Fruit fly (Drosophila melanogaster) whole organism, embryonic: ENCODE results near the gene ham.
A peak's percentile ranks its signal among the peaks of the same experiment; 100 is the strongest.

ENCODE experiments used
- Blimp-1 ChIP-seq: fragments of 200-800 bp; sonication (Bioruptor generic); optimal IDR thresholded peaks from 3 replicates; lab custom pipeline; 2018; ENCODE audit warnings: missing biosample characterization, missing genetic modification characterization, mild to moderate bottlenecking, moderate library complexity, missing genetic modification reagents
- Bteb2 ChIP-seq: fragments of 200-800 bp; sonication (Bioruptor generic); optimal IDR thresholded peaks from 2 replicates; lab custom pipeline; 2016; ENCODE audit warnings: missing biosample characterization, missing genetic modification characterization
- CG10209 ChIP-seq: fragments of 200-800 bp; sonication (Bioruptor generic); optimal IDR thresholded peaks from 3 replicates; lab custom pipeline; 2017; ENCODE audit warnings: missing biosample characterization, mild to moderate bottlenecking, missing genetic modification characterization, missing genetic modification reagents
- CG10267 ChIP-seq: fragments of 200-800 bp; sonication (Bioruptor generic); optimal IDR thresholded peaks from 2 replicates; lab custom pipeline; 2018; ENCODE audit warnings: missing biosample characterization, mild to moderate bottlenecking, missing genetic modification characterization, moderate library complexity
- CG10979 ChIP-seq: fragments of 200-800 bp; sonication (Bioruptor generic); optimal IDR thresholded peaks from 2 replicates; lab custom pipeline; 2018; ENCODE audit warnings: missing biosample characterization, mild to moderate bottlenecking, missing genetic modification characterization, moderate library complexity
- CG11695 ChIP-seq: fragments of 200-800 bp; sonication (Bioruptor generic); IDR thresholded peaks from 3 replicates; pipeline ENCODE4 v1.3.6; 2022; ENCODE audit warnings: missing biosample characterization, missing genetic modification characterization
- CG11723 ChIP-seq: fragments of 200-800 bp; sonication (Bioruptor generic); optimal IDR thresholded peaks from 2 replicates; lab custom pipeline; 2017; ENCODE audit warnings: missing biosample characterization, mild to moderate bottlenecking, missing genetic modification characterization
- CG1233 ChIP-seq: fragments of 200-800 bp; sonication (Bioruptor generic); optimal IDR thresholded peaks from 4 replicates; lab custom pipeline; 2018; ENCODE audit warnings: missing biosample characterization, mild to moderate bottlenecking, missing genetic modification characterization
- CG13624 ChIP-seq: fragments of 200-800 bp; sonication (Bioruptor generic); optimal IDR thresholded peaks from 2 replicates; lab custom pipeline; 2016; ENCODE audit warnings: missing biosample characterization, missing genetic modification characterization
- CG14050 ChIP-seq: fragments of 200-800 bp; sonication (Bioruptor generic); IDR thresholded peaks from 3 replicates; pipeline ENCODE4 v1.3.6; 2022; ENCODE audit warnings: missing biosample characterization, missing genetic modification characterization
- CG15601 ChIP-seq: fragments of 200-800 bp; sonication (Bioruptor generic); optimal IDR thresholded peaks from 3 replicates; lab custom pipeline; 2019; ENCODE audit warnings: missing biosample characterization, mild to moderate bottlenecking, missing genetic modification characterization, moderate library complexity
- CG17186 ChIP-seq: fragments of 200-800 bp; sonication (Bioruptor generic); optimal IDR thresholded peaks from 3 replicates; lab custom pipeline; 2017; ENCODE audit warnings: missing biosample characterization, missing genetic modification reagents, missing genetic modification characterization
- CG17385 ChIP-seq: fragments of 200-800 bp; sonication (Bioruptor generic); optimal IDR thresholded peaks from 3 replicates; lab custom pipeline; 2018; ENCODE audit warnings: missing biosample characterization, mild to moderate bottlenecking, missing genetic modification characterization
- CG17829 ChIP-seq: fragments of 200-800 bp; optimal IDR thresholded peaks from 2 replicates; lab custom pipeline; 2019; ENCODE audit warnings: missing biosample characterization, mild to moderate bottlenecking, missing genetic modification characterization, moderate library complexity
- CG31388 ChIP-seq: fragments of 200-800 bp; sonication (Bioruptor generic); optimal IDR thresholded peaks from 2 replicates; lab custom pipeline; 2016; ENCODE audit warnings: missing biosample characterization, missing genetic modification characterization
- CG32772 ChIP-seq: fragments of 200-800 bp; sonication (Bioruptor generic); IDR thresholded peaks from 2 replicates; pipeline ENCODE4 v1.3.6; 2022; ENCODE audit warnings: missing biosample characterization, missing genetic modification characterization
- CG34422 ChIP-seq: fragments of 200-800 bp; sonication (Bioruptor generic); IDR thresholded peaks from 3 replicates; pipeline ENCODE4 v1.3.6; 2022; ENCODE audit warnings: missing biosample characterization, missing genetic modification characterization
- CG6765 ChIP-seq: fragments of 200-800 bp; sonication (Bioruptor generic); optimal IDR thresholded peaks from 3 replicates; lab custom pipeline; 2017; ENCODE audit warnings: missing biosample characterization, mild to moderate bottlenecking, missing genetic modification characterization
- CG7271 ChIP-seq: fragments of 200-800 bp; sonication (Bioruptor generic); optimal IDR thresholded peaks from 2 replicates; lab custom pipeline; 2018; ENCODE audit warnings: missing biosample characterization, mild to moderate bottlenecking, missing genetic modification characterization, moderate library complexity
- CG8478 ChIP-seq: fragments of >200 bp; optimal IDR thresholded peaks from 2 replicates; lab custom pipeline; 2018
- CG8765 ChIP-seq: fragments of 200-800 bp; sonication (Bioruptor generic); IDR thresholded peaks from 2 replicates; pipeline ENCODE4 v1.3.6; 2022; ENCODE audit warnings: missing biosample characterization, missing genetic modification characterization
- CG9797 ChIP-seq: fragments of 200-800 bp; sonication (Bioruptor generic); optimal IDR thresholded peaks from 3 replicates; lab custom pipeline; 2018; ENCODE audit warnings: missing biosample characterization, mild to moderate bottlenecking, missing genetic modification characterization
- CG9932 ChIP-seq: fragments of 200-800 bp; sonication (Bioruptor generic); IDR thresholded peaks from 2 replicates; pipeline ENCODE4 v1.3.6; 2022; ENCODE audit warnings: missing biosample characterization, missing genetic modification characterization
- CHES-1-like ChIP-seq: fragments of 200-800 bp; sonication (Bioruptor generic); optimal IDR thresholded peaks from 2 replicates; lab custom pipeline; 2016; ENCODE audit warnings: missing biosample characterization, missing genetic modification characterization
- D ChIP-seq, 2 experiments: fragments of 200-800 bp in 1 of 2; fragments of >200 bp in 1 of 2; sonication (Bioruptor generic) in 1 of 2; optimal IDR thresholded peaks; 2 replicates in 1 of 2; 3 replicates in 1 of 2; lab custom pipeline; 2017; ENCODE audit warnings: mild to moderate bottlenecking in 1 of 2, missing biosample characterization in 1 of 2, missing genetic modification characterization in 1 of 2, missing genetic modification reagents in 1 of 2
- Dbx ChIP-seq: fragments of 200-800 bp; sonication (Bioruptor generic); IDR thresholded peaks from 3 replicates; pipeline ENCODE4 v1.3.6; 2022; ENCODE audit warnings: missing biosample characterization, missing genetic modification characterization
- GATAe ChIP-seq: fragments of 200-800 bp; sonication (Bioruptor generic); conservative IDR thresholded peaks from 2 replicates; pipeline ENCODE4 v1.3.6; 2022; ENCODE audit warnings: missing biosample characterization, missing genetic modification characterization
- H15 ChIP-seq: fragments of 200-800 bp; sonication (Bioruptor generic); IDR thresholded peaks from 3 replicates; pipeline ENCODE4 v1.3.6; 2022; ENCODE audit warnings: missing biosample characterization, missing genetic modification characterization
- MTF-1 ChIP-seq: fragments of 200-800 bp; sonication (Bioruptor generic); optimal IDR thresholded peaks from 2 replicates; lab custom pipeline; 2018; ENCODE audit warnings: missing biosample characterization, mild to moderate bottlenecking, missing genetic modification characterization, borderline replicate concordance
- NC2β ChIP-seq: fragments of 200-800 bp; sonication (Bioruptor generic); optimal IDR thresholded peaks from 2 replicates; lab custom pipeline; 2016; ENCODE audit warnings: missing biosample characterization, missing genetic modification characterization
- Nf-YA ChIP-seq: fragments of 200-800 bp; sonication (Bioruptor generic); IDR thresholded peaks from 2 replicates; pipeline ENCODE4 v1.3.6; 2022; ENCODE audit warnings: missing biosample characterization, missing genetic modification characterization
- Nf-YB ChIP-seq: fragments of 200-800 bp; sonication (Bioruptor generic); optimal IDR thresholded peaks from 3 replicates; lab custom pipeline; 2019; ENCODE audit warnings: missing biosample characterization, mild to moderate bottlenecking, missing genetic modification characterization, moderate library complexity
- Nf-YC ChIP-seq: fragments of 200-800 bp; optimal IDR thresholded peaks from 3 replicates; lab custom pipeline; 2019; ENCODE audit warnings: missing biosample characterization, mild to moderate bottlenecking, missing genetic modification characterization, moderate library complexity
- PHDP ChIP-seq: fragments of 200-800 bp; sonication (Bioruptor generic); optimal IDR thresholded peaks from 3 replicates; lab custom pipeline; 2018; ENCODE audit warnings: missing biosample characterization, mild to moderate bottlenecking, missing genetic modification characterization, moderate library complexity
- bsh ChIP-seq, 2 experiments: fragments of 200-800 bp; sonication (Bioruptor generic); optimal IDR thresholded peaks; 2 replicates each; lab custom pipeline; 2017 to 2018; ENCODE audit warnings: mild to moderate bottlenecking in 2 of 2, missing biosample characterization in 2 of 2, missing genetic modification characterization in 2 of 2, moderate library complexity in 1 of 2
- chinmo ChIP-seq: fragments of 200-800 bp; sonication (Bioruptor generic); IDR thresholded peaks from 4 replicates; pipeline ENCODE4 v1.3.6; 2022; ENCODE audit warnings: missing biosample characterization, missing genetic modification characterization; ENCODE audit not compliant: partially characterized antibody
- crp ChIP-seq, 2 experiments: fragments of 200-800 bp; sonication (Bioruptor generic); optimal IDR thresholded peaks; 2 replicates in 1 of 2; 3 replicates in 1 of 2; lab custom pipeline; 2017; ENCODE audit warnings: missing biosample characterization in 2 of 2, missing genetic modification characterization in 2 of 2, mild to moderate bottlenecking in 1 of 2, moderate library complexity in 1 of 2
- ftz-f1 ChIP-seq: fragments of 200-800 bp; sonication (Bioruptor generic); optimal IDR thresholded peaks from 2 replicates; lab custom pipeline; 2016; ENCODE audit warnings: missing biosample characterization, missing genetic modification characterization
- grau ChIP-seq: fragments of 200-800 bp; optimal IDR thresholded peaks from 3 replicates; lab custom pipeline; 2019; ENCODE audit warnings: missing biosample characterization, mild to moderate bottlenecking, missing genetic modification characterization, moderate library complexity
- jumu ChIP-seq: fragments of 200-800 bp; sonication (Bioruptor generic); optimal IDR thresholded peaks from 3 replicates; lab custom pipeline; 2016; ENCODE audit warnings: missing biosample characterization, missing genetic modification characterization
- nmo ChIP-seq: fragments of 200-800 bp; sonication (Bioruptor generic); optimal IDR thresholded peaks from 2 replicates; lab custom pipeline; 2018; ENCODE audit warnings: missing biosample characterization, mild to moderate bottlenecking, missing genetic modification characterization, moderate library complexity
- repo ChIP-seq: fragments of 200-800 bp; sonication (Bioruptor generic); optimal IDR thresholded peaks from 2 replicates; lab custom pipeline; 2016; ENCODE audit warnings: missing biosample characterization, missing genetic modification characterization
- ro ChIP-seq: fragments of 200-800 bp; sonication (Bioruptor generic); IDR thresholded peaks from 2 replicates; pipeline ENCODE4 v1.3.6; 2022; ENCODE audit warnings: missing biosample characterization, missing genetic modification characterization
- salm ChIP-seq: fragments of 200-800 bp; sonication (Bioruptor generic); optimal IDR thresholded peaks from 2 replicates; lab custom pipeline; 2018; ENCODE audit warnings: missing biosample characterization, mild to moderate bottlenecking, missing genetic modification characterization
- scrt ChIP-seq: fragments of 200-800 bp; sonication (Bioruptor generic); optimal IDR thresholded peaks from 2 replicates; lab custom pipeline; 2018; ENCODE audit warnings: missing biosample characterization, mild to moderate bottlenecking, missing genetic modification characterization, moderate library complexity
- sim ChIP-seq: fragments of 200-800 bp; sonication (Bioruptor generic); IDR thresholded peaks from 2 replicates; pipeline ENCODE4 v1.3.6; 2022; ENCODE audit warnings: missing biosample characterization, missing genetic modification characterization
- trem ChIP-seq: fragments of 200-800 bp; optimal IDR thresholded peaks from 3 replicates; lab custom pipeline; 2019; ENCODE audit warnings: missing biosample characterization, mild to moderate bottlenecking, missing genetic modification characterization, moderate library complexity
- unpg ChIP-seq: fragments of 200-800 bp; sonication (Bioruptor generic); optimal IDR thresholded peaks from 3 replicates; lab custom pipeline; 2018; ENCODE audit warnings: missing biosample characterization, mild to moderate bottlenecking, missing genetic modification characterization, moderate library complexity
- zfh1 ChIP-seq: fragments of 200-800 bp; sonication (Bioruptor generic); IDR thresholded peaks from 3 replicates; pipeline ENCODE4 v1.3.6; 2022; ENCODE audit warnings: missing biosample characterization, missing genetic modification characterization

Gene ham

dm6 chr2L:18805637-18806403 is 13.1 kb upstream of the ham start (continued):
- TF ChIP-seq crp (GFP tag; optimal IDR thresholded peaks at IDR 0.05; lab: Kevin White, UChicago) (no peak), scrt (GFP tag; lab: Kevin White, UChicago) (no peak), ftz-f1 (no peak), Bteb2 (GFP tag; lab: Kevin White, UChicago) (no peak), CG10267 (tag; lab: Kevin White, UChicago) (peak; percentile 9), CG13624 (GFP tag; lab: Kevin White, UChicago) (no peak), ro (no peak), H15 (no peak), PHDP (tag; lab: Kevin White, UChicago) (no peak), CG8478 (lab: Kevin White, UChicago) (no peak), Nf-YA (no peak), CG8765 (no peak), chinmo (no peak), CG11723 (no peak), grau (tag; lab: Kevin White, UChicago) (no peak), bsh (GFP tag; optimal IDR thresholded peaks at IDR 0.05; lab: Kevin White, UChicago) (peak in 1 of 2 experiments; percentile 22), CG14050 (GFP tag; lab: Robert Waterston, UW) (no peak), CG32772 (GFP tag; lab: Robert Waterston, UW) (no peak), nmo (GFP tag; lab: Kevin White, UChicago) (no peak), Nf-YC (tag; lab: Kevin White, UChicago) (peak; percentile 81), CG11695 (no peak), CG1233 (no peak), trem (tag; lab: Kevin White, UChicago) (no peak), CG10979 (tag; lab: Kevin White, UChicago) (peak; percentile 39), GATAe (GFP tag; lab: Robert Waterston, UW) (no peak), Blimp-1 (GFP tag; lab: Kevin White, UChicago) (no peak), repo (GFP tag; lab: Kevin White, UChicago) (no peak), CG7271 (no peak), CG34422 (GFP tag; lab: Robert Waterston, UW) (no peak), MTF-1 (no peak), CG17385 (GFP tag; lab: Kevin White, UChicago) (no peak), CG6765 (GFP tag; lab: Kevin White, UChicago) (no peak), unpg (peak; percentile 8), Dbx (no peak), NC2β (no peak), CG17829 (no peak), CHES-1-like (GFP tag; lab: Kevin White, UChicago) (no peak), jumu (GFP tag; lab: Kevin White, UChicago) (no peak), D (optimal IDR thresholded peaks at IDR 0.05; lab: Kevin White, UChicago) (no peak), D (GFP tag; optimal IDR thresholded peaks at IDR 0.05; lab: Kevin White, UChicago) (peak; percentile 18), CG10209 (GFP tag; lab: Kevin White, UChicago) (no peak), CG31388 (no peak), zfh1 (GFP tag; lab: Robert Waterston, UW) (0 out of 3 replicates have a peak, but pooled peaks have one; percentile 13), CG9932 (GFP tag; lab: Robert Waterston, UW) (no peak), CG17186 (GFP tag; lab: Kevin White, UChicago) (no peak), CG9797 (GFP tag; lab: Kevin White, UChicago) (no peak), salm (tag; lab: Kevin White, UChicago) (no peak), Nf-YB (GFP tag; lab: Kevin White, UChicago) (peak; percentile 69), sim (no peak), CG15601 (no peak)
